Worm (Caenorhabditis elegans): ENCODE measurements around the gene C55A6.12.

DNA sequence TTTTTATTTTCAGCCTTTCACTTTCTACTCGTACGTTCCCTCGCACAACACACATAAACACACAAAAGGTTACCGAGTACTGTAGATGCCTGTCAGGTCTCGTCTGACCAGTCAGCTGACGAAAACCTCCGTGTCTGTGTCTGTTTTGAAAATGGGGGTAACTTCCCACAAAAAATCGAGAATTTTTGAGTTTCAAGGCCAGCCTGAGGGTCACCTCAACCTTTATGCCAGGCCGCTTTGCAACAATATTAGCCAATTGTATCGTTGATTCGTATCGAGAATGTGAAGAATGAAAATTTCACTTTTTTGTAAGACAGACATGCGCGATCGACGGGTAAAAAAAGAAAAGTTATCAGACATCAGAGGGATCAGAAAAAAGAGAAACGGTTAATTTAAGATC, 28.2 kb upstream of the C55A6.12 start:
- TF ChIP-seq Y79H2A.3 (GFP tag; conservative IDR thresholded peaks at IDR 0.05) (no peak), madf-10 (tag; optimal IDR thresholded peaks at IDR 0.05) (no peak), snpc-1.1 (tag; optimal IDR thresholded peaks at IDR 0.05; ENCODE audit: insufficient read depth) (no peak), attf-3 (GFP tag; conservative IDR thresholded peaks at IDR 0.05) (no peak), tlf-1 (GFP tag; optimal IDR thresholded peaks at IDR 0.05) (no peak), C17E4.6 (GFP tag; IDR thresholded peaks at IDR 0.05) (no peak), mxl-1 (tag; optimal IDR thresholded peaks at IDR 0.05) (no peak), F22D6.2 (tag; optimal IDR thresholded peaks at IDR 0.05) (no peak), mes-4 (tag; optimal IDR thresholded peaks at IDR 0.05) (no peak), T07F8.4 (tag; optimal IDR thresholded peaks at IDR 0.05) (no peak), let-526 (GFP tag; IDR thresholded peaks at IDR 0.05) (no peak), attf-5 (GFP tag; optimal IDR thresholded peaks at IDR 0.05) (no peak), nfya-1 (tag; optimal IDR thresholded peaks at IDR 0.05; ENCODE audit: borderline replicate concordance, insufficient read depth) (no peak)

All from whole organism, young adult.